Fruit fly (Drosophila melanogaster) whole organism, embryonic: ENCODE data around the gene CG2104.
A peak's percentile ranks its signal among the peaks of the same experiment; 100 is the strongest.

ENCODE experiments used
- Awh ChIP-seq: fragments of 200-800 bp; sonication (Bioruptor generic); IDR thresholded peaks from 2 replicates; pipeline ENCODE4, ENCODE4 v1.3.6; 2022; ENCODE audit warnings: missing biosample characterization, missing genetic modification characterization
- B-H2 ChIP-seq: fragments of 200-800 bp; sonication (Bioruptor generic); optimal IDR thresholded peaks from 2 replicates; lab custom pipeline; 2018; ENCODE audit warnings: missing biosample characterization, mild to moderate bottlenecking, missing genetic modification characterization
- CG12071 ChIP-seq: fragments of 200-800 bp; sonication (Bioruptor generic); optimal IDR thresholded peaks from 3 replicates; lab custom pipeline; 2018; ENCODE audit warnings: missing biosample characterization, mild to moderate bottlenecking, missing genetic modification characterization
- CG13894 ChIP-seq: fragments of 200-800 bp; sonication (Bioruptor generic); optimal IDR thresholded peaks from 3 replicates; lab custom pipeline; 2018; ENCODE audit warnings: missing biosample characterization, mild to moderate bottlenecking, missing genetic modification characterization, moderate library complexity
- CG14050 ChIP-seq: fragments of 200-800 bp; sonication (Bioruptor generic); IDR thresholded peaks from 3 replicates; pipeline ENCODE4 v1.3.6; 2022; ENCODE audit warnings: missing biosample characterization, missing genetic modification characterization
- CG16815 ChIP-seq: fragments of 200-800 bp; sonication (Bioruptor generic); optimal IDR thresholded peaks from 3 replicates; lab custom pipeline; 2017; ENCODE audit warnings: missing biosample characterization, mild to moderate bottlenecking, missing genetic modification characterization
- CG17385 ChIP-seq: fragments of 200-800 bp; sonication (Bioruptor generic); optimal IDR thresholded peaks from 3 replicates; lab custom pipeline; 2018; ENCODE audit warnings: missing biosample characterization, mild to moderate bottlenecking, missing genetic modification characterization
- CG17802 ChIP-seq: fragments of 200-800 bp; sonication (Bioruptor generic); optimal IDR thresholded peaks from 2 replicates; lab custom pipeline; 2018; ENCODE audit warnings: missing biosample characterization, mild to moderate bottlenecking, missing genetic modification characterization, moderate library complexity
- CG18599 ChIP-seq: fragments of 200-800 bp; sonication (Bioruptor generic); optimal IDR thresholded peaks from 3 replicates; lab custom pipeline; 2017; ENCODE audit warnings: missing biosample characterization, missing genetic modification characterization, mild to moderate bottlenecking, moderate library complexity, missing genetic modification reagents
- CG3163 ChIP-seq: fragments of 200-800 bp; sonication (Bioruptor generic); optimal IDR thresholded peaks from 3 replicates; lab custom pipeline; 2016; ENCODE audit warnings: missing biosample characterization, missing genetic modification characterization
- CG33213 ChIP-seq: fragments of 200-800 bp; sonication (Bioruptor generic); optimal IDR thresholded peaks from 3 replicates; lab custom pipeline; 2016; ENCODE audit warnings: missing biosample characterization, missing genetic modification characterization
- CG3995 ChIP-seq: fragments of 200-800 bp; sonication (Bioruptor generic); optimal IDR thresholded peaks from 3 replicates; lab custom pipeline; 2016; ENCODE audit warnings: missing biosample characterization, missing genetic modification characterization
- CG4820 ChIP-seq: fragments of 200-800 bp; sonication (Bioruptor generic); optimal IDR thresholded peaks from 3 replicates; lab custom pipeline; 2016; ENCODE audit warnings: missing biosample characterization, missing genetic modification characterization
- CG6254 ChIP-seq: fragments of 200-800 bp; sonication (Bioruptor generic); optimal IDR thresholded peaks from 3 replicates; lab custom pipeline; 2017; ENCODE audit warnings: mild to moderate bottlenecking, missing biosample characterization, missing genetic modification reagents, missing genetic modification characterization
- CG7271 ChIP-seq: fragments of 200-800 bp; sonication (Bioruptor generic); optimal IDR thresholded peaks from 2 replicates; lab custom pipeline; 2018; ENCODE audit warnings: missing biosample characterization, mild to moderate bottlenecking, missing genetic modification characterization, moderate library complexity
- CG7745 ChIP-seq: fragments of 200-800 bp; sonication (Bioruptor generic); optimal IDR thresholded peaks from 2 replicates; lab custom pipeline; 2018; ENCODE audit warnings: missing biosample characterization, mild to moderate bottlenecking, missing genetic modification characterization, moderate library complexity
- CG8944 ChIP-seq: fragments of 200-800 bp; sonication (Bioruptor generic); optimal IDR thresholded peaks from 3 replicates; lab custom pipeline; 2016; ENCODE audit warnings: missing biosample characterization, missing genetic modification characterization
- CG9437 ChIP-seq: fragments of 200-800 bp; sonication (Bioruptor generic); optimal IDR thresholded peaks from 2 replicates; lab custom pipeline; 2018; ENCODE audit warnings: missing biosample characterization, mild to moderate bottlenecking, missing genetic modification characterization
- E2f1 ChIP-seq: fragments of 200-800 bp; sonication (Bioruptor generic); IDR thresholded peaks from 2 replicates; pipeline ENCODE4 v1.3.6; 2022; ENCODE audit warnings: missing biosample characterization, missing genetic modification characterization
- HLH3B ChIP-seq: fragments of 200-800 bp; sonication (Bioruptor generic); IDR thresholded peaks from 2 replicates; pipeline ENCODE4 v1.3.6; 2022; ENCODE audit warnings: missing biosample characterization, missing genetic modification characterization
- HLHmδ ChIP-seq: fragments of 200-800 bp; sonication (Bioruptor generic); optimal IDR thresholded peaks from 2 replicates; lab custom pipeline; 2018; ENCODE audit warnings: missing biosample characterization, mild to moderate bottlenecking, missing genetic modification characterization, moderate library complexity
- MTF-1 ChIP-seq: fragments of 200-800 bp; sonication (Bioruptor generic); optimal IDR thresholded peaks from 2 replicates; lab custom pipeline; 2018; ENCODE audit warnings: missing biosample characterization, mild to moderate bottlenecking, missing genetic modification characterization, borderline replicate concordance
- Max ChIP-seq: fragments of 200-800 bp; sonication (Bioruptor generic); optimal IDR thresholded peaks from 2 replicates; lab custom pipeline; 2016; ENCODE audit warnings: missing biosample characterization, mild to moderate bottlenecking, missing genetic modification characterization
- Med ChIP-seq: fragments of 200-800 bp; sonication (Bioruptor generic); peaks from one replicate; lab custom pipeline; 2016; ENCODE audit warnings: missing biosample characterization, missing genetic modification characterization, mild to moderate bottlenecking, inconsistent platforms, moderate library complexity
- PHDP ChIP-seq: fragments of 200-800 bp; sonication (Bioruptor generic); optimal IDR thresholded peaks from 3 replicates; lab custom pipeline; 2018; ENCODE audit warnings: missing biosample characterization, mild to moderate bottlenecking, missing genetic modification characterization, moderate library complexity
- Poxn ChIP-seq: fragments of 200-800 bp; sonication (Bioruptor generic); IDR thresholded peaks from 2 replicates; pipeline ENCODE4 v1.3.6; 2022; ENCODE audit warnings: missing biosample characterization, missing genetic modification characterization
- Ptx1 ChIP-seq: fragments of 200-800 bp; sonication (Bioruptor generic); IDR thresholded peaks from 2 replicates; pipeline ENCODE4 v1.3.6; 2022; ENCODE audit warnings: missing biosample characterization, missing genetic modification characterization
- Rfx ChIP-seq: fragments of 200-800 bp; sonication (Bioruptor generic); IDR thresholded peaks from 2 replicates; pipeline ENCODE4 v1.3.6; 2022; ENCODE audit warnings: missing biosample characterization, missing genetic modification characterization
- Rx ChIP-seq: fragments of 200-800 bp; sonication (Bioruptor generic); IDR thresholded peaks from 2 replicates; pipeline ENCODE4 v1.3.6; 2022; ENCODE audit warnings: missing biosample characterization, missing genetic modification characterization
- Sox102F ChIP-seq: fragments of 200-800 bp; sonication (Bioruptor generic); optimal IDR thresholded peaks from 2 replicates; lab custom pipeline; 2018; ENCODE audit warnings: missing biosample characterization, mild to moderate bottlenecking, missing genetic modification characterization, moderate library complexity
- Usf ChIP-seq: fragments of 200-800 bp; sonication (Bioruptor generic); optimal IDR thresholded peaks from 2 replicates; lab custom pipeline; 2017; ENCODE audit warnings: missing genotype, missing biosample characterization, missing genetic modification characterization
- cas ChIP-seq: fragments of 200-800 bp; sonication (Bioruptor generic); IDR thresholded peaks from 2 replicates; pipeline ENCODE4 v1.3.6; 2022; ENCODE audit warnings: missing biosample characterization, missing genetic modification characterization
- danr ChIP-seq: fragments of 200-800 bp; sonication (Bioruptor generic); IDR thresholded peaks from 2 replicates; pipeline ENCODE4 v1.3.6; 2022; ENCODE audit warnings: missing biosample characterization, missing genetic modification characterization
- esg ChIP-seq: fragments of 200-800 bp; sonication (Bioruptor generic); conservative IDR thresholded peaks from 2 replicates; pipeline ENCODE4 v1.3.6; 2022; ENCODE audit warnings: missing biosample characterization, missing genetic modification characterization
- exex ChIP-seq: fragments of 200-800 bp; sonication (Bioruptor generic); optimal IDR thresholded peaks from 4 replicates; lab custom pipeline; 2018; ENCODE audit warnings: missing biosample characterization, mild to moderate bottlenecking, missing genetic modification characterization, moderate library complexity
- eyg ChIP-seq: fragments of 200-800 bp; sonication (Bioruptor generic); optimal IDR thresholded peaks from 3 replicates; lab custom pipeline; 2016; ENCODE audit warnings: missing biosample characterization, missing genetic modification characterization
- gce ChIP-seq: fragments of 200-800 bp; sonication (Bioruptor generic); IDR thresholded peaks from 3 replicates; pipeline ENCODE4 v1.3.6; 2022; ENCODE audit warnings: missing biosample characterization, missing genetic modification characterization
- hth ChIP-seq: fragments of >200 bp; optimal IDR thresholded peaks from 2 replicates; lab custom pipeline; 2017; ENCODE audit warnings: inconsistent platforms
- jigr1 ChIP-seq: fragments of 200-800 bp; sonication (Bioruptor generic); IDR thresholded peaks from 3 replicates; pipeline ENCODE4 v1.3.6; 2022; ENCODE audit warnings: missing biosample characterization, missing genetic modification characterization
- jing ChIP-seq: fragments of 200-800 bp; sonication (Bioruptor generic); optimal IDR thresholded peaks from 2 replicates; lab custom pipeline; 2018; ENCODE audit warnings: missing biosample characterization, mild to moderate bottlenecking, missing genetic modification characterization
- nom ChIP-seq: fragments of 200-800 bp; sonication (Bioruptor generic); optimal IDR thresholded peaks from 2 replicates; lab custom pipeline; 2017; ENCODE audit warnings: missing biosample characterization, missing genetic modification characterization, mild to moderate bottlenecking, moderate library complexity, missing genetic modification reagents
- oc ChIP-seq: fragments of 200-800 bp; sonication (Bioruptor generic); optimal IDR thresholded peaks from 2 replicates; lab custom pipeline; 2018; ENCODE audit warnings: missing biosample characterization, mild to moderate bottlenecking, missing genetic modification characterization, moderate library complexity
- peb ChIP-seq: fragments of 200-800 bp; sonication (Bioruptor generic); IDR thresholded peaks from 2 replicates; pipeline ENCODE4 v1.3.6; 2022; ENCODE audit warnings: missing biosample characterization, missing genetic modification characterization
- scrt ChIP-seq: fragments of 200-800 bp; sonication (Bioruptor generic); optimal IDR thresholded peaks from 2 replicates; lab custom pipeline; 2018; ENCODE audit warnings: missing biosample characterization, mild to moderate bottlenecking, missing genetic modification characterization, moderate library complexity
- seq ChIP-seq: fragments of 200-800 bp; sonication (Bioruptor generic); IDR thresholded peaks from 2 replicates; pipeline ENCODE4 v1.3.6; 2022; ENCODE audit warnings: missing biosample characterization, missing genetic modification characterization
- sna ChIP-seq: fragments of 200-800 bp; sonication (Bioruptor generic); IDR thresholded peaks from 2 replicates; pipeline ENCODE4 v1.3.6; 2022; ENCODE audit warnings: missing biosample characterization, missing genetic modification characterization; ENCODE audit not compliant: partially characterized antibody
- sob ChIP-seq: fragments of 200-800 bp; sonication (Bioruptor generic); IDR thresholded peaks from 2 replicates; pipeline ENCODE4 v1.3.6; 2022; ENCODE audit warnings: missing biosample characterization, missing genetic modification characterization
- toy ChIP-seq: fragments of 200-800 bp; sonication (Bioruptor generic); IDR thresholded peaks from 2 replicates; pipeline ENCODE4 v1.3.6; 2022; ENCODE audit warnings: missing biosample characterization, missing genetic modification characterization
- zen2 ChIP-seq: fragments of 200-800 bp; sonication (Bioruptor generic); IDR thresholded peaks from 3 replicates; pipeline ENCODE4 v1.3.6; 2022; ENCODE audit warnings: missing biosample characterization, missing genetic modification characterization; ENCODE audit not compliant: partially characterized antibody
- zf30C ChIP-seq: fragments of 200-800 bp; sonication (Bioruptor generic); optimal IDR thresholded peaks from 3 replicates; lab custom pipeline; 2018; ENCODE audit warnings: missing biosample characterization, mild to moderate bottlenecking, missing genetic modification characterization

CG2104 gene

dm6 chr3R:5672658-5673217, 20.3 kb downstream of the CG2104 start (continued):
- TF ChIP-seq zf30C (peak; percentile 37), CG4820 (peak; percentile 22), scrt (GFP tag; lab: Kevin White, UChicago) (no peak), Max (peak; percentile 78), B-H2 (peak; percentile 80), CG12071 (GFP tag; lab: Kevin White, UChicago) (peak; percentile 94), seq (GFP tag; lab: Robert Waterston, UW) (peak; percentile 48; the same call in 1 of the 2 replicates), HLHmδ (GFP tag; lab: Kevin White, UChicago) (peak; percentile 98), CG9437 (GFP tag; lab: Kevin White, UChicago) (no peak), exex (tag; lab: Kevin White, UChicago) (peak; percentile 78), eyg (GFP tag; lab: Kevin White, UChicago) (peak; percentile 81), Ptx1 (GFP tag; lab: Robert Waterston, UW) (0 out of 2 replicates have a peak, but pooled peaks have one; percentile 14), Sox102F (peak; percentile 61), danr (GFP tag; lab: Robert Waterston, UW) (no peak), CG3163 (GFP tag; lab: Kevin White, UChicago) (peak; percentile 44), CG17385 (GFP tag; lab: Kevin White, UChicago) (peak; percentile 80), Rx (GFP tag; lab: Robert Waterston, UW) (peak; percentile 38; the same call in 1 of the 2 replicates), Rfx (GFP tag; lab: Robert Waterston, UW) (peak; percentile 63; the same call in 1 of the 2 replicates), jigr1 (GFP tag; lab: Robert Waterston, UW) (no peak), Awh (GFP tag; lab: Robert Waterston, UW) (peak; percentile 85; the same call in 1 of the 2 replicates), esg (GFP tag; lab: Robert Waterston, UW) (no peak), Med (GFP tag; lab: Kevin White, UChicago) (peak; percentile 98), nom (GFP tag; lab: Kevin White, UChicago) (no peak), peb (no peak), CG16815 (GFP tag; lab: Kevin White, UChicago) (no peak), CG3995 (GFP tag; lab: Kevin White, UChicago) (no peak), Usf (GFP tag; lab: Kevin White, UChicago) (peak; percentile 21), CG14050 (GFP tag; lab: Robert Waterston, UW) (0 out of 3 replicates have a peak, but pooled peaks have one; percentile 12), CG6254 (GFP tag; lab: Kevin White, UChicago) (peak; percentile 66), CG33213 (GFP tag; lab: Kevin White, UChicago) (peak; percentile 68), MTF-1 (GFP tag; lab: Kevin White, UChicago) (peak; percentile 95), CG7271 (tag; lab: Kevin White, UChicago) (peak; percentile 73), oc (tag; lab: Kevin White, UChicago) (peak; percentile 81), CG18599 (GFP tag; lab: Kevin White, UChicago) (peak; percentile 92), hth (lab: Kevin White, UChicago) (no peak), E2f1 (GFP tag; lab: Robert Waterston, UW) (0 out of 2 replicates have a peak, but pooled peaks have one; percentile 10), Poxn (GFP tag; lab: Robert Waterston, UW) (no peak), CG13894 (no peak), HLH3B (GFP tag; lab: Robert Waterston, UW) (peak; percentile 64; the same call in 1 of the 2 replicates), gce (GFP tag; lab: Robert Waterston, UW) (peak; percentile 74; the same call in 2 of the 3 replicates), sna (GFP tag; lab: Robert Waterston, UW) (0 out of 2 replicates have a peak, but pooled peaks have one; percentile 28), CG8944 (GFP tag; lab: Kevin White, UChicago) (peak; percentile 31), PHDP (tag; lab: Kevin White, UChicago) (peak; percentile 83), toy (no peak), cas (GFP tag; lab: Robert Waterston, UW) (no peak), sob (peak; percentile 50; the same call in 1 of the 2 replicates), CG7745 (peak; percentile 85), CG17802 (tag; lab: Kevin White, UChicago) (peak; percentile 55), zen2 (GFP tag; lab: Robert Waterston, UW) (no peak), jing (GFP tag; lab: Kevin White, UChicago) (no peak)
